Worm (Caenorhabditis elegans) whole organism, dauer: ENCODE data around the gene F49F1.12.

Experiments
- unc-62 ChIP-seq: sonication (generic microtip); optimal IDR thresholded peaks from 2 replicates; lab custom pipeline; 2017; ENCODE audit warnings: missing biosample characterization, missing genetic modification reagents, missing genetic modification characterization

F49F1.12 gene

DNA sequence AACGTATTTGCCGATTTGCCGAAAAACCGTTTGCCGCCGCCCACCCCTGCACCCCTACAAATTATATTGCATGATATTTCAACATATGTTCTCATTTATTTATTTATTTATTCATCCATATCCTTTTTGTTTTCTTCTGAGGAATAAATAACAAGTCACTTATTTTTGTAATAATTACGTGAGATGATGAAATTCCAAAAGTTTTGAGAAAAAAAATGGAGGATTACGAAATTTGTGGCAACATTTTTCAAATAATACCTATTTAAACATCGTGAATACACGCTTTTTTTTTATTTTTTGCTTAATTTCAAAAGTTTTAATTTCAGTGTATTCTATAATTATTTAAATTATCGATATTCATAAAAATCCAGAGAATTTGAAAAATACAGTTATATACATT, 45.9 kb downstream of the F49F1.12 start:
- TF ChIP-seq unc-62 (GFP tag; lab: Kevin White, UChicago) = no peak

DNA sequence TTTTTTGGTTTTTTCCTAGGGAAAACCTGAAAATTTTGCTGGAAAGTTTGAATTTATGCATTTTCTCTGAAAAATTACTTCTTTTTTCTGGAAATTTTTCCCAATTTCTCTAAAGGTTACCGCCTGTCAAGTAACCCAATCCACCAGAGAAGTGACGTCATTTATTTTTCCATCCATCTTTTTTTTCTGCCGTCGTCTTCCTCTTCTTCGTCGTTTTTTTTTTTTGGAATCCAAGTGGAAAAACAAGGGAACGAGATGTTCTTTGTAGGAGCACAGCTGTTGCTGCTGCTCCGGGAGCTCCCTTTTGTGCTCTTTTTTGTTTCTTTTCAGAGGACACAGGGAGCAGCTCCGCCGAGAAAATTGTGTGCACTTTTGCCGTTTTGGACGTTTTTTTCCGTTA, 48.5 kb downstream of the F49F1.12 start:
- no peak for TF ChIP-seq unc-62 (GFP tag; lab: Kevin White, UChicago)

DNA sequence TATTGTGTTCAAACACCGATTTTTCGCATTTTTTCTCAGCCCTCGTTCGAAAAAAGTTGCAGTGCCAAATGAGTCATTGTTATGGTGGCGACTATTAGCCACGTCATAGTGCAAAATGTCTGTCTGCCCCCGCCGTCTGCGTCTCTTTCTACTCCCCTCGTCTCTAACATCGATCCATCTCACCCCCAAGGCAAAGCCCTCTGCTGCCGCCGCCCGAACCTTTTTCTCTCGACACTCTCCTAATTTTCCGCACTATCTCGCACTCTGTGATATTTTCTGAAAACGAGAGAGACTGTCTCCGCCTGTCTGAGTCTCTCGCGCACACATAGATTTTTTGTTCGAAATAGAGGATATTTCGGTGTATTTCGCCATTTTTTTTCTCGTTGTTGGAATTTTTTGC, 49.8 kb downstream of the F49F1.12 start:
- no peak for TF ChIP-seq unc-62 (GFP tag; lab: Kevin White, UChicago)
